Worm (Caenorhabditis elegans) whole organism, L4/young adult: Measurements from ENCODE around the gene sea-2.

Experiments used
- W03F9.2 ChIP-seq: fragments of 150-350 bp; optimal IDR thresholded peaks from 2 replicates; lab custom pipeline; 2014; ENCODE audit warnings: missing biosample characterization, missing genetic modification characterization
- dao-5 ChIP-seq: sonication (generic microtip); optimal IDR thresholded peaks from 2 replicates; lab custom pipeline; 2016; ENCODE audit warnings: missing genotype, missing genetic modification characterization, moderate library complexity, missing compliant biosample characterization
- him-1 ChIP-seq: sonication (generic microtip); optimal IDR thresholded peaks from 2 replicates; lab custom pipeline; 2016; ENCODE audit warnings: missing genotype, missing genetic modification reagents, missing genetic modification characterization, missing compliant biosample characterization

Gene sea-2

DNA sequence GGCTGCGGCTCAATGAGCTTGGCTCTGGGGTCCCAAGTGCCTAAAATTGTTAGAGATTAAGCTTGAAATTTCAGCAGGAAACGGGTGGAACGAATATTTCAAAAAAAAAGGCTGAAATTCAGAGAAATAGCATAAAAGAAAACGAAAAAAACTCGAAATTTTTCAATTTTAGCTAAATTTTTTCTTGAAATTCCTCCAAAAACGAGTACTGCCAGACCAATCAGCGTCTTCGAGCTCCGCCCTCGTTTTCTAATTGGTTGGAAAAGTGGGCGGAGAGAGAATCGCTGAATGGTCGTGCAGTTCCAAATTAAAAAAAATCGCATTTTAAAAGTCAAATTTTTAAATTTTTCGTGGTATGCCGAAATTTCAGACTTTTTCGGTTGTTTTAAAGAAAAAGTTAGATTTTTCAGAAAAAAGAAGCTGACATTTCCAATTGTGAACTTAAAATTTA is 22.2 kb upstream of the sea-2 start, which contains the start of gene plpp-1.1:
plpp-1.1 (minus strand) TSS at position 51 of the 451 bp plus-strand sequence.
- TF ChIP-seq dao-5 (tag; lab: Kevin White, UChicago) (no peak), him-1 (tag; lab: Kevin White, UChicago) (no peak), W03F9.2 (tag; lab: Kevin White, UChicago) (no peak)

DNA sequence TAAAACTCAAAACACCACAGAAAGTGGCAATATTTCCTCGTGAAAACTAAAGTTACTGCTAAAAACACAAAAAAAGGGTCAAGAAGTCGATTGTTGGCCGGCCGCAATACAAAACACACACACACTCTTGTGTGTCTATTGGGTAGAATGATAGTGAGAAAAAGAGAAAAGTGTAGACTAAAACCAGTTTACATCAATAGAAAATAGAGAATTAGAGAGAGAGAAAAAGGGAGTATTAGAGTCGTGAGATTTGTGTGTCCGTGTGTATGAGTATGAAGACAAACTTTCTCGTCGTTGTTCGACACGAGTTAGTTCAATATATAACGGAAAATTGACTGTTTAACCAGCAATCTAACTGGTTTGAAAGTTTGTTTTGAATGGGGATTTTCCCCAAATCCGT is 20.7 kb upstream of the sea-2 start:
- TF ChIP-seq him-1 (tag; lab: Kevin White, UChicago) (no peak), W03F9.2 (tag; lab: Kevin White, UChicago) (no peak), dao-5 (tag; lab: Kevin White, UChicago) (no peak)

DNA sequence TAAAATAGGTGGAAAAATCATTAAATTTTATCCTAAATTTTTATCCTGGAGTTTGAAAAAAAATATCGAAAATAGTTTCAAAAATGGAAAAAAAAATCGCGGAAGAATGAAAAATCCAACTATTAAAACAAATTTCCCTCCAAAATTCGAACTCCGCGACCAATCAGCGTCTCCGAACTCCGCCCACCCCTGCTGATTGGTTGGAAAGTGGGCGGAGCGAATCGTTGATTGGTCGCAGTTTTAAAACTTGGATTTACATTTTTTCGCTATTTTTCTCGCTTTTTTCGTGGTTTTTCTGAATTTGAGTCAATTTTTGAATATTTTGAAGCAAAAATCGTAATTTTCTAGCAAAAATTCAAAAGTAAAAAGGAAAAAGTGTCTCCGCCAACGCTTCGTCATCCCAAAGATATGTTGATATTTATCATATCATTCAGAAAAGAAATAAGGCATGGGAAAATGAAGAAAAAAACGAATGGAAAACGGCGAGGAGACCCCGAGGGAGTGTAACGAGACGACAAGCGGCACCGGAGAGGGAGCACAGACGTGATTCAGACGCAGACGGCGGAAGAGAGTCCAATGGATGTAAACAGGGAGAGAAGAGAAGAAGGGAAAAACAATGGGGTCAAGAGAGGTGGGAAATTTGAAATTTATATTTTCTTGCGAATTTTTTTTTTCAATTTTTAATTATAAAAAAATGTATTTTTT is 19.5 kb upstream of the sea-2 start:
- no peak for TF ChIP-seq him-1 (tag; lab: Kevin White, UChicago)
- TF ChIP-seq W03F9.2 (tag; lab: Kevin White, UChicago) = peak; percentile 72
- no peak for TF ChIP-seq dao-5 (tag; lab: Kevin White, UChicago)

DNA sequence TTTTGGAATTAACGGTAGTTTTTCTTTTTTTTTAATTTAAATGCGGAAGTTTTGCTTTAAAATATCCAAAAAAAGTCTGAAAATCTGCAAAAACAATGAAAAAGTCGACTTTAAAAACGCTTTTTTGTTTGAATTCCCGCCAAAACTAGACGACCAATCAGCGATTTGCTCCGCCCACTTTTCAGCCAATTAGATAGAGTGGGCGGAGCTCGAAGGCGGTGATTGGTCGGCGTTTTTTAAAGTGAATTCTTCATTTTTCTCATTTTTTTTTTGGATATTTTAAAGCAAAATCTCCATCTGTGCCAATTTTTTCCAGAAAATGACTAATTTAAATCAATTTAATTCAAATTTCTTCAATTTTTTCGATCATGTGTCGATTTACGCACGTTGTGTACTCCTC is 18.9 kb upstream of the sea-2 start:
- TF ChIP-seq him-1 (tag; lab: Kevin White, UChicago) (no peak), dao-5 (tag; lab: Kevin White, UChicago) (no peak), W03F9.2 (tag; lab: Kevin White, UChicago) (no peak)

DNA sequence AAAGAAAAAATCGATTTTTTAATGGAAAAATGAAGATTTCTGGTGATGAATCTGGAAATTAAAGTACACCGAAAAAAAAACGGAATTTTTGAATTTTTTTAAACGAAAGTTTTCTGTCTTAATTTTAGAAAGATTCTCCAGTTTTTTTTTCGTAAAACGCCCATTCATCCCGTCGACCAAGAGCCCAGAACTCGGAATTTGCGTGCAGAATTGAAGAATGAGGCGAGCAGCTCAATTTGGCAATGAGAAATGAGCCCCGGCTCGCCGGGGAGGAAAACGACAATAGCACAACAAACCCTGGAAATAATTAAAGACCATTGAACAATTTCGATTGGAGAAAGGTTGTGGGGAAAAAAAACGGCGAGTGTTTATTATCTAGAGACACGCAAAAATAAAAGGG is 18.4 kb upstream of the sea-2 start:
- no peak for TF ChIP-seq him-1 (tag; lab: Kevin White, UChicago)
- TF ChIP-seq W03F9.2 (tag; lab: Kevin White, UChicago) = no peak
- TF ChIP-seq dao-5 (tag; lab: Kevin White, UChicago) = no peak

DNA sequence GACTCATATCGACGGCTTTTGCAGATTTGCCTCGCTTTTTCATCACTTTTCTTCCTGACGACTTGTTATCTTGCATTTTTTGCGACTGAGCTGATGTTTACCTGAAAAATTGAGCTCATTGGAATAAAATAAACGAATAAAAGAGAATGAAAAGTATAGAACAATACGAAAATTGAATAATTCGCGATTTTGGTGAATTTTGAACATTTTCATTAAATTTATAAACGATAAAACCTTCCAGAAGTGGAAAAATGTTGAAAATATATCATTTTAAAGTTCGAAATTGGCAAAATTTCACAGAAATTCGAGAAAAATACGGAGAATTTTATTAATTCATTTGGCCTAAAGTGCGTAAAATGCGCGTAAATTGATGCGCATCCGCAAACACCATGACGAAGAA is 16.5 kb upstream of the sea-2 start, which contains the start of gene Y14H12B.2:
Y14H12B.2 (minus strand) TSS at position 101 of the 400 bp plus-strand sequence.
- no peak for TF ChIP-seq him-1 (tag; lab: Kevin White, UChicago)
- no peak for TF ChIP-seq W03F9.2 (tag; lab: Kevin White, UChicago)
- TF ChIP-seq dao-5 (tag; lab: Kevin White, UChicago) = no peak

DNA sequence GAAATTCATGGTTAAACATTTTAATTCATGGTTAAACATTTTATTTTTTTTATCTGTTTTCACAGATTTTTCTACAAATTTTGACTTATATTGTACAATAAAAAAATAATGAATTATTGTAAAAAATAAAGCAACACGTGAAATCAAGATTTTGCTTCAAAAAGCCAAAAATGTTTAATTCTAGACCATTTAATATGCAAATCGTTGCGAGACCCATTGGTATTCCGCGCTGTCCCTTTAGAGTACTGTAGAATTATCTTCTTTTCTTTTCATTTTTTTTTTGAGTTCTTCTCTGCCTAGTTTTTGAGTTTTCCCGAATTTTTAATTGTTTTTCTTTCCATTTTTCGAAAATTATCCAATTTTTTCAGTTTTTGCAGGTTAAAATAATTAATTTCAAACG is 16.1 kb upstream of the sea-2 start, which contains the start of gene Y14H12B.1:
Y14H12B.1 (plus strand) TSS at position 363 of the 400 bp plus-strand sequence.
- TF ChIP-seq him-1 (tag; lab: Kevin White, UChicago) (no peak), dao-5 (tag; lab: Kevin White, UChicago) (no peak), W03F9.2 (tag; lab: Kevin White, UChicago) (no peak)

DNA sequence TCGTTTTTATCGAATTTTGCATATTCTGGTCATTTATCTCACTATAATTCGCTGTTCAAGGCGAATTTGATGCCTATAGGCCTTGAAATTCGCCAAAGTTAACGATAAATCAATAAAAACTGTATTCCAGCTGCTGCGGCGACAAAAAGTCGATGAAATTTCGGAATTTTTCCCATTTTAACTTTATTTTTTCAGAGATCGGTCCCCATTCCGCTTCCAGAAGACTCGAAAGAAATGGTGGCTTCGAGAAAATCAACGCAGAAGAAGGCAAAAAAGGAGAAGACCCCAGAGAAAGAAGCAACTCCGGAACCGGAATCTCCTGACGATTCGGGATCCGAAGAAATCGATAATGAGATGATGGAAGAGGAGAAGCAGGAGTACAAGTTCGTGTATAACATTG is 15.1 kb upstream of the sea-2 start:
- TF ChIP-seq W03F9.2 (tag; lab: Kevin White, UChicago) = no peak
- TF ChIP-seq him-1 (tag; lab: Kevin White, UChicago) = no peak
- no peak for TF ChIP-seq dao-5 (tag; lab: Kevin White, UChicago)

DNA sequence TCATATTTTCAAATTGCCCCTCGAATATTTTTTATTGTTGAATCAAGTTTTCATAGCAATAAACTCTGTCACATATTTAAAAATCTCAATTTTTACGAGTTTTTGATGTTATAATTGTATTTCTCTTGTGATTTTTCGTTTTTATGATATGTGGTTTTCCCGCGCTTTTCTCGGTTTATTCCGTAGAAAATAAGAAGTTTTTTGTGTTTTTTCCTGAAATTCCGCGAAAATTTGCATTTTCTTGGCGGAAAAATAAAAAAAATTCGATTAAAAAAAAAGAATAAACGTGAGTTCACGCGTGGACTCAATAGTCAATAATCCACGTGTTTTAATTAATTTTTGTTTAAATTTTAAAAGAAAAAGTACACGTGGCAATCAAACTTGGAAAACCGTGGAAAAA is 14.2 kb upstream of the sea-2 start:
- TF ChIP-seq W03F9.2 (tag; lab: Kevin White, UChicago) = no peak
- TF ChIP-seq him-1 (tag; lab: Kevin White, UChicago) = no peak
- no peak for TF ChIP-seq dao-5 (tag; lab: Kevin White, UChicago)

DNA sequence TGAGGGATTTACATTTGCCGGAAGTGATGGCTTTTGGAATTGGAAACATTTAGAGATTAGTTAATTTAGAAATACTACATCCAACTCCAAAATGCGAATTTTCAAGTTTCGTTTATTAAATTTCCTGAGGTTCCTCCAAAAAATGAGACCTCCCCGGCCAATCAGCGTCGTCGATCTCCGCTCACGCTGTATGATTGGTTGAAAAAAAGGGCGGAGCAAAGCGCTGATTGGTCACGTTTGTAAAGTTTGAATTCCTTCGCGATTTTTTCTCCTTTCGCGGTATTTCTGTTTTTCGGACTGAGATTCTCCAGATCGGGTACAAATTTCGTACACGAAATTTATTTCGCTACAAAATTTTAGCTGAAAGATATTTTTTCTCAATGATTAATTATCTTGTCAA is 2.8 kb upstream of the sea-2 start:
- TF ChIP-seq him-1 (tag; lab: Kevin White, UChicago) (no peak), W03F9.2 (tag; lab: Kevin White, UChicago) (no peak), dao-5 (tag; lab: Kevin White, UChicago) (no peak)

DNA sequence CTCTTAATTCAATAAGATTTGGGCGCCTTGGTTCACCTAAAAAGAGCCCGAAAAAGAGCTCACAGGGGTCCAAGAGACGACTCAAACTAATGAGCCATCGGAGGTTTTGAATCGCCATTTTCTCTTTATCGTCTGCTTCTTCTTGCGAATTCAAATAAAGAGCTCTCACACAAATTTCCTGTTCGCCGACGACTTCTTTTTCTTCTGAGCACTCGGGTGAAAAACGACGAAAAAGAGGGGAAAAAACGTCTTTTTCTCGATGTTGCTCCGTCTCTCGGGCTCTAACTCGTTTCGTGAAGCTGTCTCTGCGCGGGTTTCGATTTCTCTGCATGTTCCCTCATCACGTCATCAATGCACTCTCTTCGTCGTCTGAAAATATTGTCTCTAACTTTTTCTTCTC is 1.7 kb upstream of the sea-2 start:
- peak; percentile 10 for TF ChIP-seq him-1 (tag; lab: Kevin White, UChicago)
- TF ChIP-seq W03F9.2 (tag; lab: Kevin White, UChicago) = no peak

DNA sequence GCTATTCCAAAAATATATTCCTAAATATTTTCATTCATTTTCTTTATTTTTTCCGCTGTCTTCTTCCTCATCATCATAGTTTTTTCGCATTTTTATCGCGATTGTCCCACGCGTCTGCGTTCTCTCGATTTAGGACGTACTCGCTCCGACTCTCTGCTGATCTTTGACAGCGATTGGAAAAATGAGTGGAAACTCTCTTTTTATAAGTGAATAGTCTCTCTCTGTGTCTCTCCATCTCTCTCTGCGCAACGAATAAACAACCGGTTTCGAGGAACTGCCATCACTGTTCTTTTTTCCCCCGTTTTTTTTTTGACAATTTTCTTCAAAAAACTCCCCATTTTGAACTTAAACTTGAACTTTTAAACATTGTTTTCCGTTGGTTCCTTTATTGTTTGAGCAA is 1.2 kb downstream of the sea-2 start:
- no peak for TF ChIP-seq W03F9.2 (tag; lab: Kevin White, UChicago)
- TF ChIP-seq him-1 (tag; lab: Kevin White, UChicago) = no peak
- TF ChIP-seq dao-5 (tag; lab: Kevin White, UChicago) = no peak

DNA sequence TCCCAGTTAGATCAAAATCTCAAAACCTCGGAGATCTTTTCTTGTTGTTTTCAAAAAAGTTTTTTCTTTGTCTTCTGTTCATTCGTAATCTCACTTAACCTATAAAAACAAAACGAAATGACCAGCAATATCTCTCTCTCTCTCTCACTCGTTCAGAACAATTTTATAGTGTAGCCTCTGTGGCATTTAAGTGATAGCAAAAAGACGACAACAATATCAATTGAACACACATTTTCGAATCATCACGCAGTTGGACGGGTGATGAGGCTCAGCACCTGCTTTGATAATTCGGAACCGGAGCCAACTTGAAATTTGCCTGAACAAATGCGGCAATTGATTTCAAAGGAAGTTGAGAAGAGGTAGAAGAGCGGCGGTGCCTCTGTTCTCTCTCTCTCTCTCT is 2.2 kb downstream of the sea-2 start:
- TF ChIP-seq dao-5 (tag; lab: Kevin White, UChicago) (no peak), him-1 (tag; lab: Kevin White, UChicago) (no peak), W03F9.2 (tag; lab: Kevin White, UChicago) (no peak)

DNA sequence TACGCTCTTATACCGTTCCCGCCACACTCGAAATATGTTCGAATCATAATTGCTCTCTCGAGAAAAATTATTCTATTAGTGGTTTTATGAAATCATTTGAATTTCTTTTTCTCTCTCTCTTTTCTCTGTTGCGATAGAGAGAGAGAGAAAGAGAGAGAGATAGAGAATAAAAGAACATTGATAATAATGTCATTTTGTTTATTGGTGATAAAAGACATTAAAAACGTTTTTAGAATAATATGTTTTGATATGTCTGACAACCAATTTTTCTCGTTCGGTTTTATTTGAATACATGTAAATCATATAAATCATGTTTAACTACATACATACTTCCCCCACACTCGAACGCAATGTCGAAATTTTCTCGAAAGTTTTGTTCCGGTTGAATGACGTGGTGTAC is 2.8 kb downstream of the sea-2 start:
- TF ChIP-seq him-1 (tag; lab: Kevin White, UChicago) = no peak
- TF ChIP-seq dao-5 (tag; lab: Kevin White, UChicago) = no peak
- TF ChIP-seq W03F9.2 (tag; lab: Kevin White, UChicago) = no peak
